ENCODE assay signal across 3 worm cellular contexts in genomic region chrX:84602-85001, ce11.
TF ChIP-seq lines count a peak whose summit lies in the region.

No protein-coding gene starts in this region.

TF ChIP-seq in whole organism, L3 larva, 47 proteins besides CTCF, POLR2A, EP300 and RAD21:
- TF ChIP-seq nhr-25 (tag; optimal IDR thresholded peaks at IDR 0.05; lab: Kevin White, UChicago) (no peak), ceh-28 (tag; optimal IDR thresholded peaks at IDR 0.05; lab: Kevin White, UChicago) (peak; percentile 84)

TF ChIP-seq in whole organism, L4 larva, 104 proteins besides CTCF, POLR2A, EP300 and RAD21:
- TF ChIP-seq nhr-6 (tag; optimal IDR thresholded peaks at IDR 0.05; lab: Kevin White, UChicago), result no peak
- peak; percentile 79 for TF ChIP-seq ceh-28 (tag; optimal IDR thresholded peaks at IDR 0.05; lab: Kevin White, UChicago)
TF ChIP-seq in whole organism, L4 larva: peak in this region for 1.

TF ChIP-seq in whole organism, midembryonic, 9 proteins besides CTCF, POLR2A, EP300 and RAD21:
- TF ChIP-seq T22C8.4 (GFP tag; IDR thresholded peaks at IDR 0.05; lab: Robert Waterston, UW), result peak; percentile 52; the same call in 1 of the 2 replicates
- TF ChIP-seq ztf-23 (GFP tag; IDR thresholded peaks at IDR 0.05; lab: Robert Waterston, UW), result no peak

Comparison
In these comparisons a context has a peak if more than half of its experiments do, and no peak if none do; other contexts are left out.
1. Of the 28 proteins assayed by ChIP-seq in both whole organism, L4 larva and whole organism, L3 larva: peak only in whole organism, L4 larva: none; only in whole organism, L3 larva: none; in both: ceh-28; in neither: 27.